Fruit fly (Drosophila melanogaster): ENCODE measurements around the gene Tengl3.

The Tengl3 gene

dm6 chr2L:2249578-2249977 lies 11.5 kb upstream of the Tengl3 start:
- TF ChIP-seq CG32264 (GFP tag; optimal IDR thresholded peaks at IDR 0.05): no peak

- no peak for TF ChIP-seq N (GFP tag; optimal IDR thresholded peaks at IDR 0.05)
- no peak for TF ChIP-seq Rel (GFP tag; optimal IDR thresholded peaks at IDR 0.05)
- TF ChIP-seq Rel (tag; optimal IDR thresholded peaks at IDR 0.05): peak; percentile 91
Measured at dm6 chr2L:2242783-2243182, 4.7 kb upstream of the Tengl3 start.

dm6 chr2L:2242139-2242538 lies 4.1 kb upstream of the Tengl3 start, which contains the start of gene CG4267:
Gene CG4267 (plus strand): TSS chr2L:2242378.
- TF ChIP-seq foxo (GFP tag; optimal IDR thresholded peaks at IDR 0.05) (no peak), h (GFP tag; optimal IDR thresholded peaks at IDR 0.05) (peak; percentile 11), Hnf4 (GFP tag; optimal IDR thresholded peaks at IDR 0.05) (no peak), Myc (optimal IDR thresholded peaks at IDR 0.05) (no peak), psq (GFP tag; optimal IDR thresholded peaks at IDR 0.05) (no peak), Jra (GFP tag; optimal IDR thresholded peaks at IDR 0.05) (no peak), Mio (GFP tag; optimal IDR thresholded peaks at IDR 0.05) (no peak), sage (GFP tag; optimal IDR thresholded peaks at IDR 0.05) (no peak), Vsx2 (GFP tag; optimal IDR thresholded peaks at IDR 0.05; ENCODE audit: partially characterized antibody) (peak; percentile 77), HLH106 (tag; optimal IDR thresholded peaks at IDR 0.05) (no peak), Sp1 (GFP tag; optimal IDR thresholded peaks at IDR 0.05) (no peak), dsf (GFP tag; optimal IDR thresholded peaks at IDR 0.05; ENCODE audit: borderline replicate concordance) (no peak), Dif (GFP tag; optimal IDR thresholded peaks at IDR 0.05; ENCODE audit: partially characterized antibody) (peak; percentile 97), CrebA (GFP tag; optimal IDR thresholded peaks at IDR 0.05; ENCODE audit: borderline replicate concordance) (no peak), OdsH (GFP tag; optimal IDR thresholded peaks at IDR 0.05) (no peak), brk (GFP tag; optimal IDR thresholded peaks at IDR 0.05) (no peak), tai (GFP tag; optimal IDR thresholded peaks at IDR 0.05) (no peak), N (GFP tag; optimal IDR thresholded peaks at IDR 0.05) (no peak), Hr83 (GFP tag; optimal IDR thresholded peaks at IDR 0.05; ENCODE audit: poor library complexity, severe bottlenecking) (peak; percentile 45), dl (GFP tag; optimal IDR thresholded peaks at IDR 0.05; ENCODE audit: insufficient read depth in 1 of 2, partially characterized antibody in 2 of 2) (peak; percentile 82 to 92)

- TF ChIP-seq N (GFP tag; optimal IDR thresholded peaks at IDR 0.05): no peak
- no peak for TF ChIP-seq sage (GFP tag; optimal IDR thresholded peaks at IDR 0.05)
- no peak for TF ChIP-seq GATAd (GFP tag; optimal IDR thresholded peaks at IDR 0.05)
- no peak for TF ChIP-seq sv (GFP tag; optimal IDR thresholded peaks at IDR 0.05)
- no peak for TF ChIP-seq Myc (optimal IDR thresholded peaks at IDR 0.05)
Measured at dm6 chr2L:2240493-2240892, 2.4 kb upstream of the Tengl3 start, which contains the start of gene Tengl1. Gene Tengl1 (minus strand): TSS chr2L:2240593.

dm6 chr2L:2239284-2239683 lies 1.2 kb upstream of the Tengl3 start, which contains the start of gene Tengl2:
Gene Tengl2 (minus strand): TSS chr2L:2239384.
- TF ChIP-seq dsf (GFP tag; optimal IDR thresholded peaks at IDR 0.05; ENCODE audit: borderline replicate concordance): no peak
- TF ChIP-seq brk (GFP tag; optimal IDR thresholded peaks at IDR 0.05): no peak
- TF ChIP-seq jim (GFP tag; optimal IDR thresholded peaks at IDR 0.05): no peak
- TF ChIP-seq OdsH (GFP tag; optimal IDR thresholded peaks at IDR 0.05): no peak
- TF ChIP-seq ey (GFP tag; optimal IDR thresholded peaks at IDR 0.05): no peak
- TF ChIP-seq tai (GFP tag; optimal IDR thresholded peaks at IDR 0.05): no peak
- TF ChIP-seq fru (GFP tag; optimal IDR thresholded peaks at IDR 0.05): no peak

- TF ChIP-seq CrebA (GFP tag; optimal IDR thresholded peaks at IDR 0.05; ENCODE audit: borderline replicate concordance): peak; percentile 94
- peak; percentile 13 for TF ChIP-seq h (GFP tag; optimal IDR thresholded peaks at IDR 0.05)
- peak; percentile 86 for TF ChIP-seq woc (GFP tag; optimal IDR thresholded peaks at IDR 0.05)
- no peak for TF ChIP-seq Sp1 (GFP tag; optimal IDR thresholded peaks at IDR 0.05)
- peak; percentile 24 for TF ChIP-seq OdsH (GFP tag; optimal IDR thresholded peaks at IDR 0.05)
Measured at dm6 chr2L:2236722-2237121, 1.3 kb downstream of the Tengl3 start, which contains the start of gene Sec24CD. Gene Sec24CD (minus strand): TSS chr2L:2236844.

Measured in whole organism, wandering third instar larva.